Worm (Caenorhabditis elegans): Measurements from ENCODE around the gene T22F3.7.

DNA sequence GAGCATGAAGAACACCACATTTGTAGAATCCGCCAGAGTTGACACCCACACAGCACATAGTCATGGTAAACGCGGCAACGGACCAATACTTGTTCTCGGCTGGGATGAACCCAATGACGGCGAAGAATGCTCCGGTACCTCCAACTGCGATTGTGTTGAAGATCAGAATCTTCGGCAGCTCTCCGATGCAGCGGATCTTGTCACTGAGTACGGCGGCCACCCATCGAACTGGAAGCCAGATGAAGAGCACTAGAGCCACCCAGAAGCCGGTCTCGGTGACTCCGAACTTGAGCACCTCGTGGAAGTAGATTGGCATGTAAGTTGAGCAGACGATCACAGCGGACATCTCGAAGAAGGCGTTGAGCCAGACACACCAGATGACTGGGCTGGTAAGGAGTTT is 12.6 kb upstream of the T22F3.7 start:
- TF ChIP-seq fkh-8 (tag; optimal IDR thresholded peaks at IDR 0.05), result no peak
- TF ChIP-seq fkh-10 (GFP tag; optimal IDR thresholded peaks at IDR 0.05), result no peak
- TF ChIP-seq skn-1 (tag; optimal IDR thresholded peaks at IDR 0.05), result no peak
- TF ChIP-seq lin-13 (GFP tag; optimal IDR thresholded peaks at IDR 0.05), result no peak
- no peak for TF ChIP-seq ceh-8 (GFP tag; optimal IDR thresholded peaks at IDR 0.05)

Measured in whole organism, L1 larva.